Worm (Caenorhabditis elegans) whole organism, L1 larva: Measurements from ENCODE around the gene oac-31.

Source experiments
- C04F5.9 ChIP-seq: sonication (generic microtip); optimal IDR thresholded peaks from 2 replicates; lab custom pipeline; 2016; ENCODE audit warnings: missing genetic modification characterization, missing compliant biosample characterization
- C16A3.4 ChIP-seq: fragments of 150-350 bp; optimal IDR thresholded peaks from 2 replicates; lab custom pipeline; 2014; ENCODE audit warnings: missing biosample characterization, missing genetic modification characterization
- F16B12.6 ChIP-seq: fragments of 150-350 bp; optimal IDR thresholded peaks from 2 replicates; lab custom pipeline; 2014; ENCODE audit warnings: missing biosample characterization, missing genetic modification characterization
- Y116A8C.19 ChIP-seq: sonication (generic microtip); optimal IDR thresholded peaks from 2 replicates; lab custom pipeline; 2016; ENCODE audit warnings: missing compliant biosample characterization, missing genetic modification characterization, borderline replicate concordance
- aha-1 ChIP-seq: fragments of 150-350 bp; optimal IDR thresholded peaks from 2 replicates; lab custom pipeline; 2014; ENCODE audit warnings: missing biosample characterization, missing genetic modification characterization
- alr-1 ChIP-seq: fragments of 200-800 bp; sonication (Bioruptor generic); optimal IDR thresholded peaks from 2 replicates; lab custom pipeline; 2018; ENCODE audit warnings: borderline replicate concordance, mild to moderate bottlenecking, missing genetic modification characterization, missing compliant biosample characterization
- aly-2 ChIP-seq: fragments of 150-350 bp; optimal IDR thresholded peaks from 2 replicates; lab custom pipeline; 2014; ENCODE audit warnings: missing biosample characterization, missing genetic modification characterization
- ceh-90 ChIP-seq: sonication (generic microtip); optimal IDR thresholded peaks from 2 replicates; lab custom pipeline; 2016; ENCODE audit warnings: missing genetic modification characterization, missing compliant biosample characterization
- efl-1 ChIP-seq, 4 experiments: fragments of 150-350 bp; optimal IDR thresholded peaks in 3 of 4; peaks in 1 of 4; 1 replicate in 1 of 4; 2 replicates in 3 of 4; lab custom pipeline; 2014; ENCODE audit warnings: missing biosample characterization in 2 of 4, missing genetic modification characterization in 2 of 4, missing genetic modification reagents in 2 of 4
- egl-13 ChIP-seq: sonication (generic microtip); optimal IDR thresholded peaks from 2 replicates; lab custom pipeline; 2016; ENCODE audit warnings: missing genotype, missing genetic modification reagents, missing genetic modification characterization, missing compliant biosample characterization
- elt-3 ChIP-seq, 6 experiments: fragments of 150-350 bp in 1 of 6; sonication (generic microtip); optimal IDR thresholded peaks; 2 replicates each; lab custom pipeline; 2017 to 2018; ENCODE audit warnings: missing biosample characterization in 6 of 6, missing genetic modification characterization in 6 of 6, inconsistent platforms in 1 of 6
- fkh-10 ChIP-seq: sonication (generic microtip); optimal IDR thresholded peaks from 2 replicates; lab custom pipeline; 2017; ENCODE audit warnings: missing biosample characterization, missing genetic modification reagents, missing genetic modification characterization
- hlh-4 ChIP-seq: sonication (generic microtip); optimal IDR thresholded peaks from 2 replicates; lab custom pipeline; 2016; ENCODE audit warnings: mild to moderate bottlenecking, missing genetic modification characterization, missing compliant biosample characterization
- hpl-2 ChIP-seq: fragments of 150-350 bp; optimal IDR thresholded peaks from 2 replicates; lab custom pipeline; 2014; ENCODE audit warnings: missing biosample characterization, missing genetic modification reagents, missing genetic modification characterization
- isw-1 ChIP-seq: fragments of 200-800 bp; sonication (Bioruptor generic); IDR thresholded peaks from 2 replicates; pipeline ENCODE4 v1.3.6; 2022; ENCODE audit warnings: missing genetic modification characterization, missing compliant biosample characterization
- lin-39 ChIP-seq: fragments of 150-350 bp; optimal IDR thresholded peaks from 2 replicates; lab custom pipeline; 2014; ENCODE audit warnings: missing biosample characterization, missing genetic modification reagents, missing genetic modification characterization
- mab-9 ChIP-seq: fragments of 200-800 bp; sonication (Bioruptor generic); IDR thresholded peaks from 2 replicates; pipeline ENCODE4 v1.3.6; 2022; ENCODE audit warnings: missing genetic modification reagents, missing genetic modification characterization, missing compliant biosample characterization
- nhr-11 ChIP-seq: fragments of 150-350 bp; optimal IDR thresholded peaks from 2 replicates; lab custom pipeline; 2014; ENCODE audit warnings: missing biosample characterization, missing genetic modification characterization
- nhr-19 ChIP-seq: fragments of 200-800 bp; sonication (Bioruptor generic); conservative IDR thresholded peaks from 2 replicates; pipeline ENCODE4 v1.3.6; 2022; ENCODE audit warnings: missing genetic modification characterization, missing compliant biosample characterization
- nhr-237 ChIP-seq: fragments of 150-350 bp; optimal IDR thresholded peaks from 2 replicates; lab custom pipeline; 2014; ENCODE audit warnings: missing biosample characterization, missing genetic modification characterization
- nhr-76 ChIP-seq: sonication (generic microtip); optimal IDR thresholded peaks from 2 replicates; lab custom pipeline; 2017; ENCODE audit warnings: missing biosample characterization, missing genetic modification characterization
- pag-3 ChIP-seq: sonication (generic microtip); optimal IDR thresholded peaks from 2 replicates; lab custom pipeline; 2017; ENCODE audit warnings: missing genetic modification characterization, mild to moderate bottlenecking, missing compliant biosample characterization, antibody characterized with exemption, borderline replicate concordance; ENCODE audit not compliant: insufficient read depth
- pax-3 ChIP-seq: fragments of 200-800 bp; sonication (Bioruptor generic); optimal IDR thresholded peaks from 2 replicates; lab custom pipeline; 2018; ENCODE audit warnings: mild to moderate bottlenecking, missing genetic modification characterization, moderate library complexity, missing compliant biosample characterization
- rnt-1 ChIP-seq: sonication (generic microtip); optimal IDR thresholded peaks from 2 replicates; lab custom pipeline; 2016; ENCODE audit warnings: mild to moderate bottlenecking, missing genetic modification characterization, moderate library complexity, missing compliant biosample characterization
- skn-1 ChIP-seq: fragments of 150-350 bp; optimal IDR thresholded peaks from 2 replicates; lab custom pipeline; 2014; ENCODE audit warnings: missing biosample characterization, missing genetic modification characterization
- snu-23 ChIP-seq: sonication (generic microtip); optimal IDR thresholded peaks from 2 replicates; lab custom pipeline; 2016; ENCODE audit warnings: missing genetic modification characterization, missing compliant biosample characterization
- sptf-1 ChIP-seq: fragments of 150-350 bp; optimal IDR thresholded peaks from 2 replicates; lab custom pipeline; 2014; ENCODE audit warnings: missing biosample characterization, missing genetic modification characterization
- swsn-7 ChIP-seq: sonication (generic microtip); optimal IDR thresholded peaks from 2 replicates; lab custom pipeline; 2016; ENCODE audit warnings: missing genetic modification characterization, missing compliant biosample characterization
- tlp-1 ChIP-seq: fragments of 150-350 bp; optimal IDR thresholded peaks from 2 replicates; lab custom pipeline; 2014; ENCODE audit warnings: missing biosample characterization, missing genetic modification characterization
- unc-130 ChIP-seq: fragments of 150-350 bp; optimal IDR thresholded peaks from 2 replicates; lab custom pipeline; 2017; ENCODE audit warnings: missing biosample characterization, missing genetic modification characterization, inconsistent platforms
- unc-30 ChIP-seq: sonication (generic microtip); optimal IDR thresholded peaks from 2 replicates; lab custom pipeline; 2017; ENCODE audit warnings: missing biosample characterization, missing genetic modification characterization
- unc-86 ChIP-seq: sonication (generic microtip); optimal IDR thresholded peaks from 2 replicates; lab custom pipeline; 2016; ENCODE audit warnings: missing genetic modification characterization, missing compliant biosample characterization
- vab-15 ChIP-seq: sonication (generic microtip); optimal IDR thresholded peaks from 2 replicates; lab custom pipeline; 2017; ENCODE audit warnings: missing genotype, mild to moderate bottlenecking, missing genetic modification characterization, missing compliant biosample characterization
- zip-4 ChIP-seq: fragments of 200-800 bp; sonication (Bioruptor generic); optimal IDR thresholded peaks from 2 replicates; lab custom pipeline; 2018; ENCODE audit warnings: mild to moderate bottlenecking, missing genetic modification characterization, moderate library complexity, missing compliant biosample characterization
- ztf-11 ChIP-seq, 2 experiments: sonication (generic microtip); optimal IDR thresholded peaks; 2 replicates each; lab custom pipeline; 2016 to 2017; ENCODE audit warnings: missing genetic modification characterization in 2 of 2, missing biosample characterization in 1 of 2, missing compliant biosample characterization in 1 of 2

The oac-31 gene

DNA sequence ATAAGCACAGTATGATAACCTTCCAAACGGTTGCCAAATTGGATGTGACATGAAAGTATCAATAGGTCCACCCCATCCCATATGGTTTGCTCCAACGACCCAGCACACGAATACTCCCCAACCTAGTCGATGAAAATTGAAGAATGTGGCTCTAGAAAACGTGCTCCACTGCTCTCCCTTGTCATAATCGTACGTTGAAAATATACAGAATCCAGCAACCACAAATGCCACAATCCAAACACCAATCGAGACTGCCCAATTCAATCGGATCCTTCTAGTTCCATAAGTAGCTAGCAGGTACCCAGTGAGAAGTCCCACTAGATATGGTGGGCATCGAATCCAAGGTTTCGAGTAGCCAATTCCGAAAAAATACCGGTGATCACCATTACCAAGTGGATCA lies 2.8 kb downstream of the oac-31 start:
- TF ChIP-seq ceh-90 (tag; lab: Kevin White, UChicago) (no peak), mab-9 (GFP tag; lab: Robert Waterston, UW) (no peak)

DNA sequence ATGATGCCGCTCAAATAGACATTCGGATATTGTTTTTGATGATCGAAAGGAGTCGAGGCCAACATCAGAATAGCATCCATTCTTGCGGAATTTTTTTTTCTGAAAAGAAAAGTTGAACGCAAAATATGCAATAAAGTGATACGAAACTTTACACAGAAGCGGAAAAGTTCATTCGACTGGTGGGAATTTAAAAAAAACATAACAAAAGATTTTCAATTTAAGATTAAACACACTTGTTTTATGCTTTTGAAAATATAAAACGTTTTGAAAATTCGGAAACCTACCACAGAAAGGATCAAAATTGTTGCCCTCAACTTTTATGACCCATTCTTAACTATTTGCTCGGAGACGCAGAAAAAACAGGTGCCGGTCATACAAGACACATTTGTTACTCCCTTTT lies 4.7 kb downstream of the oac-31 start, which contains the start of gene K02H11.9:
Gene K02H11.9, minus strand, starts transcription at position 101 of the 400 bp plus-strand sequence.
- TF ChIP-seq tlp-1 (no peak), Y116A8C.19 (tag; lab: Kevin White, UChicago) (no peak), skn-1 (tag; lab: Kevin White, UChicago) (no peak), hpl-2 (GFP tag; lab: Kevin White, UChicago) (no peak), isw-1 (GFP tag; lab: Robert Waterston, UW) (no peak), zip-4 (GFP tag; lab: Kevin White, UChicago) (no peak), pax-3 (tag; lab: Kevin White, UChicago) (no peak), F16B12.6 (tag; lab: Kevin White, UChicago) (no peak)

DNA sequence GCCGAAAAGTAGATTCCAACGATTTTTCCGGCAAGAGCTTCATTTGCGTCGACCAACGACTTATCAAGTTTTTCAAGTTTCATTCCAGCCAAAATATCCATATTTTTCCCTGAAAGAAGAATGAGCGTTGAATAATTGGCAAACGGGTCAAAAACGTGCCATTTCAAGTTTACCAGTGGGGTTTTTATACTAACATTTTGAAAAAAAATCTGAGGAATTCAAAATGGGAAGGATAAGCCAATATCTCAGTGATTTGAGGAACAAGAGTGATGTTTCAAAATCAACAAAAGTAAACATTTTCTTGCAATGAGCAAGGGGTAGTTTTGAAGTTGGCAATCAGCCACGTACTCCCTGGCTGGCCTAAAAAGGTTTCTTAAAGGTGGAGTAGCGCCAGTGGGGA lies 7.4 kb downstream of the oac-31 start, which contains the start of gene trx-5:
Gene trx-5, minus strand, starts transcription at position 101 of the 400 bp plus-strand sequence.
- TF ChIP-seq efl-1 (optimal IDR thresholded peaks at IDR 0.05; lab: Kevin White, UChicago) (no peak), efl-1 (GFP tag; optimal IDR thresholded peaks at IDR 0.05 in 1 of 2; lab: Kevin White, UChicago) (peak in 1 of 2 experiments; percentile 23), sptf-1 (tag; lab: Kevin White, UChicago) (no peak), lin-39 (tag; lab: Kevin White, UChicago) (no peak), aha-1 (tag; lab: Kevin White, UChicago) (no peak)

DNA sequence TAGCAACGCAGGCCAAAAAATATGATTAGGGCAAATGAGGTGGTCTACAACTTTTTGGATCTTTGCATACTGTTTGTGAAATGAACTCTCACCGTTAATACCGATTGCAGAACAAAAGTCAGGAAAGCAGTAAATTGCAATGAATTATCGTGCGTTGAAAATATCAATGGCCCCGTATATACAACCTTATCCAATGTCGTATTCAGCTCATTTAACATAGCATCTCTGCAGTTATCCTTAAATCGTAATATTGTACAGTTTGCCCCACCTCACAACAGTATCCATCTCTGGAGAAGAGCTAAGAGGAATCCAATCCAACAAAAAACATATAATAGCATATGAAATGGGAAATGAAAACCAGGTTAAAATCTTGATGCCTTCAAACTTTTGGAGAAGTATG lies 9.2 kb downstream of the oac-31 start:
- TF ChIP-seq unc-130 (tag; lab: Kevin White, UChicago) (no peak), C16A3.4 (no peak), swsn-7 (tag; lab: Kevin White, UChicago) (no peak), rnt-1 (tag; lab: Kevin White, UChicago) (no peak), aly-2 (tag; lab: Kevin White, UChicago) (no peak), efl-1 (optimal IDR thresholded peaks at IDR 0.05; lab: Kevin White, UChicago) (no peak), efl-1 (GFP tag; optimal IDR thresholded peaks at IDR 0.05 in 1 of 2; lab: Kevin White, UChicago) (no peak), pax-3 (tag; lab: Kevin White, UChicago) (no peak), nhr-237 (no peak), elt-3 (tag; optimal IDR thresholded peaks at IDR 0.05; lab: Kevin White, UChicago) (no peak), vab-15 (tag; lab: Kevin White, UChicago) (no peak), nhr-76 (tag; lab: Kevin White, UChicago) (no peak), skn-1 (tag; lab: Kevin White, UChicago) (no peak), hlh-4 (no peak), alr-1 (no peak), nhr-19 (no peak), snu-23 (GFP tag; lab: Kevin White, UChicago) (no peak)

DNA sequence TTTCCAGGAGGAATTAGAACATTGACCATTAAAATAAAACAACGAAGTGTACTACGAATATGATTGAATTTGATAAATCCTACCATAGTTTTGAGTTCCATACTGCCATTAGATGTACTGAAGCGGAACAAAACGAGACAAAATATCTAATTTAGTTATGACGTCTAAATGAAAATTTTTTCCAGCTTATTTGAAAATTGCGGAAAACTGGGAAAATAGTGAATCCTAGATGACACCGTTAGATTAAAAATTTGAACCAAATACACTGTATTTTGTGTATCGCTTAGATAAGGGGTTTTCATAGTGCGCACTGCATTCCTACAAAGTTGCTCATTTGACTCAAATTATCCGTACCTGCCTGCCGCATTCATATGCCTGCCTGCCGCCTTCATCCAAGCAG lies 10.5 kb downstream of the oac-31 start, which contains the start of gene K02H11.4:
Gene K02H11.4, minus strand, starts transcription at position 101 of the 400 bp plus-strand sequence.
- TF ChIP-seq hlh-4 (no peak), nhr-11 (no peak), fkh-10 (GFP tag; lab: Kevin White, UChicago) (no peak), C04F5.9 (tag; lab: Kevin White, UChicago) (no peak), egl-13 (tag; lab: Kevin White, UChicago) (no peak), unc-86 (no peak), lin-39 (tag; lab: Kevin White, UChicago) (no peak), ztf-11 (tag; optimal IDR thresholded peaks at IDR 0.05; lab: Kevin White, UChicago) (no peak), pag-3 (tag; lab: Kevin White, UChicago) (no peak), unc-30 (tag; lab: Kevin White, UChicago) (no peak)
